Worm (Caenorhabditis elegans): Measurements from ENCODE around the gene dpl-1.

ce11 chrII:9143795-9144194, 25.9 kb upstream of the dpl-1 start:
- TF ChIP-seq med-1 (GFP tag; optimal IDR thresholded peaks at IDR 0.05; ENCODE audit: insufficient read depth), result no peak
- no peak for TF ChIP-seq ztf-29 (GFP tag; IDR thresholded peaks at IDR 0.05)
- TF ChIP-seq ref-1 (GFP tag; conservative IDR thresholded peaks at IDR 0.05), result no peak
- no peak for TF ChIP-seq cog-1 (tag; optimal IDR thresholded peaks at IDR 0.05)
- no peak for TF ChIP-seq flt-1 (GFP tag; IDR thresholded peaks at IDR 0.05)

Measured in whole organism, midembryonic.